Fruit fly (Drosophila melanogaster) S2 (cell line): ENCODE results near the gene CG32301.

Experiments
- CG8478 ChIP-seq: fragments of >200 bp; optimal IDR thresholded peaks from 2 replicates; lab custom pipeline; 2018
- CTCF ChIP-seq, 2 experiments: fragments of >200 bp; optimal IDR thresholded peaks; 2 replicates each; lab custom pipeline; 2018

DNA sequence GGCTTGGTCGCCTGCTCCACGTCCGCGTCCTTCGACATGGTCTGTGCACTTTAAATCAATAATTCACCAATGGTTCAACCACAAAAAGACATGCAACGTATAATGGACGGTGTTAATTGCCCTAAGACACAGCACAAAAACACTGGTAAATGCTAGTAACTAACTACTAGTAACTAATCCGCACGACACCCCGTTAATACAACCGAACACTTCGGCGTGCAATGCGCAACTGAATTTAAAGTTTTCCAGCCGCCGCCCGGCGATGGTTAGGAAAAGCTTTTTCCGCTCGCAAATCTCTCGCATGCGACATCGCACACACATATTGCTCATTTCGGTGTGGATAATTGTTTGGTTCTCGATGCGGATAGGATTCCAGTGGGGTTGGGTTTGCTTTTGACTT, 11.5 kb downstream of the CG32301 start:
- TF ChIP-seq CTCF (optimal IDR thresholded peaks at IDR 0.05; lab: Kevin White, UChicago), result no peak
- TF ChIP-seq CG8478 (lab: Kevin White, UChicago), result no peak
